Worm (Caenorhabditis elegans) whole organism, young adult: ENCODE results near the gene Y37E11AM.4.

Source experiments
- D2030.7 ChIP-seq: fragments of 200-800 bp; sonication (Bioruptor generic); IDR thresholded peaks from 2 replicates; pipeline ENCODE4 v1.3.6; 2022; ENCODE audit warnings: missing genetic modification reagents, missing genetic modification characterization, missing compliant biosample characterization
- T26A5.8 ChIP-seq: sonication (generic microtip); optimal IDR thresholded peaks from 2 replicates; lab custom pipeline; 2016; ENCODE audit warnings: missing genetic modification characterization, missing compliant biosample characterization
- ceh-91 ChIP-seq: fragments of 200-800 bp; sonication (Bioruptor generic); IDR thresholded peaks from 2 replicates; pipeline ENCODE4 v1.3.6; 2022; ENCODE audit warnings: missing genetic modification reagents, missing genetic modification characterization, missing compliant biosample characterization
- dox-1 ChIP-seq: fragments of 200-800 bp; sonication (Bioruptor generic); IDR thresholded peaks from 2 replicates; pipeline ENCODE4 v1.3.6; 2022; ENCODE audit warnings: missing genetic modification reagents, missing genetic modification characterization, missing compliant biosample characterization
- dpl-1 ChIP-seq: fragments of 150-350 bp; optimal IDR thresholded peaks from 2 replicates; lab custom pipeline; 2014; ENCODE audit warnings: missing biosample characterization, missing genetic modification reagents, missing genetic modification characterization
- nfya-1 ChIP-seq: sonication (generic microtip); optimal IDR thresholded peaks from 2 replicates; lab custom pipeline; 2017; ENCODE audit warnings: antibody characterized with exemption, missing compliant biosample characterization, missing genetic modification characterization, borderline replicate concordance; ENCODE audit not compliant: insufficient read depth
- nhr-179 ChIP-seq: sonication (generic microtip); optimal IDR thresholded peaks from 2 replicates; lab custom pipeline; 2016; ENCODE audit warnings: mild to moderate bottlenecking, missing genetic modification characterization, missing compliant biosample characterization
- snpc-4 ChIP-seq, 5 experiments: fragments of 150-350 bp in 1 of 5; sonication (generic microtip) in 4 of 5; optimal IDR thresholded peaks; 2 replicates each; lab custom pipeline; 2014 to 2018; ENCODE audit warnings: missing genetic modification characterization in 5 of 5, missing biosample characterization in 3 of 5, antibody characterized with exemption in 2 of 5, mild to moderate bottlenecking in 2 of 5, missing compliant biosample characterization in 2 of 5, missing genotype in 2 of 5, moderate library complexity in 2 of 5, missing genetic modification reagents in 1 of 5
- tbx-9 ChIP-seq: sonication (generic microtip); optimal IDR thresholded peaks from 2 replicates; lab custom pipeline; 2016; ENCODE audit warnings: borderline replicate concordance, missing genetic modification characterization, inconsistent platforms, missing compliant biosample characterization
- zfh-2 ChIP-seq: fragments of 200-800 bp; sonication (Bioruptor generic); conservative IDR thresholded peaks from 2 replicates; pipeline ENCODE4 v1.3.6; 2022; ENCODE audit warnings: missing genetic modification reagents, missing genetic modification characterization, missing compliant biosample characterization
- ztf-18 ChIP-seq: sonication (generic microtip); optimal IDR thresholded peaks from 2 replicates; lab custom pipeline; 2016; ENCODE audit warnings: missing genotype, mild to moderate bottlenecking, missing genetic modification characterization, missing compliant biosample characterization

ce11 chrIV:3720644-3721043, 1.9 kb downstream of the Y37E11AM.4 start:
- TF ChIP-seq ztf-18 = no peak
- TF ChIP-seq dox-1 (GFP tag; lab: Robert Waterston, UW) = no peak
- no peak for TF ChIP-seq zfh-2 (GFP tag; lab: Robert Waterston, UW)
- TF ChIP-seq T26A5.8 (tag; lab: Kevin White, UChicago) = no peak
- no peak for TF ChIP-seq nhr-179 (tag; lab: Kevin White, UChicago)
- TF ChIP-seq ceh-91 (GFP tag; lab: Robert Waterston, UW) = no peak
- no peak for TF ChIP-seq tbx-9
- no peak for TF ChIP-seq snpc-4 (GFP tag; optimal IDR thresholded peaks at IDR 0.05; lab: Kevin White, UChicago)
- no peak for TF ChIP-seq snpc-4 (tag; optimal IDR thresholded peaks at IDR 0.05; lab: Kevin White, UChicago)
- no peak for TF ChIP-seq dpl-1 (GFP tag; lab: Kevin White, UChicago)
- TF ChIP-seq nfya-1 = no peak
- no peak for TF ChIP-seq D2030.7
